Worm (Caenorhabditis elegans): Measurements from ENCODE around the gene srw-84.

The srw-84 gene

ce11 chrV:19380968-19381367 lies at the start of gene srw-84:
Gene srw-84, plus strand, starts transcription at chrV:19381268.
- TF ChIP-seq fkh-2 (tag; optimal IDR thresholded peaks at IDR 0.05) (no peak), elt-2 (tag; optimal IDR thresholded peaks at IDR 0.05) (no peak), unc-62 (GFP tag; optimal IDR thresholded peaks at IDR 0.05) (no peak), elt-3 (tag; optimal IDR thresholded peaks at IDR 0.05) (no peak), ama-1 (optimal IDR thresholded peaks at IDR 0.05) (no peak), eor-1 (tag; optimal IDR thresholded peaks at IDR 0.05) (no peak), zag-1 (tag; optimal IDR thresholded peaks at IDR 0.05) (no peak), nhr-76 (tag; optimal IDR thresholded peaks at IDR 0.05) (no peak)

- no peak for TF ChIP-seq sea-2 (GFP tag; optimal IDR thresholded peaks at IDR 0.05)
- TF ChIP-seq ceh-28 (tag; optimal IDR thresholded peaks at IDR 0.05) = peak; percentile 20
Measured at ce11 chrV:19337333-19337732, 43.7 kb upstream of the srw-84 start.

ce11 chrV:19351944-19352343 lies 29.1 kb upstream of the srw-84 start:
- no peak for TF ChIP-seq ZK546.5 (tag; optimal IDR thresholded peaks at IDR 0.05)
- TF ChIP-seq snpc-4 (tag; optimal IDR thresholded peaks at IDR 0.05) = no peak
- no peak for TF ChIP-seq nhr-11 (tag; optimal IDR thresholded peaks at IDR 0.05)
- no peak for TF ChIP-seq pqm-1 (tag; optimal IDR thresholded peaks at IDR 0.05)
- TF ChIP-seq mml-1 (tag; optimal IDR thresholded peaks at IDR 0.05) = no peak
- TF ChIP-seq sea-2 (GFP tag; optimal IDR thresholded peaks at IDR 0.05) = no peak
- TF ChIP-seq daf-12 (tag; optimal IDR thresholded peaks at IDR 0.05) = no peak

DNA sequence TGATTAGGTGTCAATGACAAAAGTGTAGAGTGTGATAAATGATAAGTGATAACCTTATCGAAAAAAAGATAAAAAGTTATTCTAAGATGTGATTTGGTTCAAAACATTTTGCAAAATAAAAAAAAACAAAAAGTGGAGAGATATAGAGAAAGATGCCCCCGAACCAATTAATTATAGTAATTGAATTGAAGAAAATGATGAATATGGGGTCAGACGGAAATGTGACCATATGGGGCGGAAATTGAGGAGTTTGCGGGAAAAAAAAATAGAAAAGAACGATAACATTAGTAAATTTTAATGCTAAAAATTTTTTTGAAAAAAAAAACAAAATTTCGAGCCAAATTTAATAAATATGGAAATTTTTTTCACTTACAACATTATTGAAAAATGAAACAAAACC lies 26.6 kb upstream of the srw-84 start:
- TF ChIP-seq nhr-77 (tag; optimal IDR thresholded peaks at IDR 0.05) (no peak), egl-5 (tag; optimal IDR thresholded peaks at IDR 0.05) (no peak), nhr-76 (tag; optimal IDR thresholded peaks at IDR 0.05) (no peak), pha-4 (tag; optimal IDR thresholded peaks at IDR 0.05) (no peak), mml-1 (tag; optimal IDR thresholded peaks at IDR 0.05) (no peak)

DNA sequence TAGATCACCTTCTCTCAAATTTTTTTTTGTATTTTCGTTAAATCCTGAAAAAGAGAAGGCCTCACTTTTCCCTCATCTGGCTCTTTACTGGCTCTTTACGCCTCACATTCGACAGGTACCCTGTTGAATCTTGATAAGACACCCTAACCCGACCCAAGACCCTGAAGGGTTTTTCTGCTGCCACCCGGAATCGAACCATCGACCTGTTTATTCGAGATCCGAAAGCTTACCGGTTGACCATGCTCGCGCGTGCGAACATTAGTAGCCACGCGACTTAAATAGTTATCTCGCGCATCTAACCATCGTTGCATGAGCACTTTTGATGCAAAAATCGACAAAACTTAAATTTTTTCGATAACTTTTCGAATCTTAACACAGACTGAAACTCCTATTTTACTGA lies 25.8 kb upstream of the srw-84 start:
- TF ChIP-seq R02D3.7 (tag; optimal IDR thresholded peaks at IDR 0.05) = no peak
- TF ChIP-seq nhr-237 (tag; optimal IDR thresholded peaks at IDR 0.05) = no peak
- TF ChIP-seq lsy-12 (tag; optimal IDR thresholded peaks at IDR 0.05) = no peak
- TF ChIP-seq fos-1 (tag; optimal IDR thresholded peaks at IDR 0.05) = no peak
- TF ChIP-seq egl-5 (tag; optimal IDR thresholded peaks at IDR 0.05) = no peak
- TF ChIP-seq unc-62 (GFP tag; optimal IDR thresholded peaks at IDR 0.05) = no peak

DNA sequence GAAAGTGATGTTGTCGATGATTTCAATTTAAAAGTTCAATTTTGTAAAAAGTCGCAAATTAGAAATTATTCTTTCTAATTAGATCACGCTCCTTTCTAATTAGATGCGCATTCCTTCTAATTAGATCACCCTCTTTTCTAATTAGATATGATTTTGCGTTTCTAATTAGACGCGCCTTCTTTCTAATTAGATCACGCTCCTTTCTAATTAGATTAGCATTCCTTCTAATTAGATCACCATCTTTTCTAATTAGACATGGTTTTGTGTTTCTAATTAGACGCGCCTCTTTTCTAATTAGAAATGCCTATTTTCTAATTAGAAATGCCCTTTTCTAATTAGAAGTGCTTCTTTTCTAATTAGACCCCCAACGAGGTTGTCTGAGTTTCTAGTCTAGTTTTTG lies 24.4 kb upstream of the srw-84 start:
- TF ChIP-seq nhr-28 (tag; optimal IDR thresholded peaks at IDR 0.05) (no peak), unc-39 (tag; optimal IDR thresholded peaks at IDR 0.05) (no peak), jun-1 (tag; optimal IDR thresholded peaks at IDR 0.05) (no peak), nhr-23 (tag; optimal IDR thresholded peaks at IDR 0.05) (no peak), nhr-25 (tag; optimal IDR thresholded peaks at IDR 0.05) (no peak), fkh-2 (tag; optimal IDR thresholded peaks at IDR 0.05) (no peak), ceh-82 (tag; optimal IDR thresholded peaks at IDR 0.05) (no peak), nhr-11 (tag; optimal IDR thresholded peaks at IDR 0.05) (no peak), egl-27 (tag; optimal IDR thresholded peaks at IDR 0.05) (no peak), fos-1 (tag; optimal IDR thresholded peaks at IDR 0.05) (no peak), aly-2 (tag; optimal IDR thresholded peaks at IDR 0.05) (no peak), ZK546.5 (tag; optimal IDR thresholded peaks at IDR 0.05) (no peak), mml-1 (tag; optimal IDR thresholded peaks at IDR 0.05) (no peak), nhr-77 (tag; optimal IDR thresholded peaks at IDR 0.05) (no peak), elt-3 (tag; optimal IDR thresholded peaks at IDR 0.05) (no peak)

- TF ChIP-seq lin-39 (tag; optimal IDR thresholded peaks at IDR 0.05) = peak; percentile 37
- TF ChIP-seq nfya-1 (tag; optimal IDR thresholded peaks at IDR 0.05; ENCODE audit: insufficient read depth) = peak; percentile 3
- no peak for TF ChIP-seq ZK546.5 (tag; optimal IDR thresholded peaks at IDR 0.05)
Measured at ce11 chrV:19358039-19358438, 23.0 kb upstream of the srw-84 start.
